Fruit fly (Drosophila melanogaster) whole organism, embryonic: ENCODE results near the gene CG14439.

Experiments used
- Adf1 ChIP-seq: fragments of 200-800 bp; sonication (Bioruptor generic); IDR thresholded peaks from 2 replicates; pipeline ENCODE4 v1.3.6; 2022; ENCODE audit warnings: missing biosample characterization, missing genetic modification characterization
- Atf6 ChIP-seq: fragments of 200-800 bp; sonication (Bioruptor generic); IDR thresholded peaks from 2 replicates; pipeline ENCODE4 v1.3.6; 2022; ENCODE audit warnings: missing biosample characterization, missing genetic modification characterization
- B-H2 ChIP-seq: fragments of 200-800 bp; sonication (Bioruptor generic); optimal IDR thresholded peaks from 2 replicates; lab custom pipeline; 2018; ENCODE audit warnings: missing biosample characterization, mild to moderate bottlenecking, missing genetic modification characterization
- BEAF-32 ChIP-seq: fragments of 200-800 bp; sonication (Bioruptor generic); optimal IDR thresholded peaks from 3 replicates; lab custom pipeline; 2017; ENCODE audit warnings: missing biosample characterization, missing genetic modification characterization, mild to moderate bottlenecking, moderate library complexity, missing genetic modification reagents
- CG12299 ChIP-seq: fragments of 200-800 bp; sonication (Bioruptor generic); optimal IDR thresholded peaks from 2 replicates; lab custom pipeline; 2018; ENCODE audit warnings: missing biosample characterization, mild to moderate bottlenecking, missing genetic modification characterization
- CG1233 ChIP-seq: fragments of 200-800 bp; sonication (Bioruptor generic); optimal IDR thresholded peaks from 4 replicates; lab custom pipeline; 2018; ENCODE audit warnings: missing biosample characterization, mild to moderate bottlenecking, missing genetic modification characterization
- CG13775 ChIP-seq: fragments of 200-800 bp; sonication (Bioruptor generic); optimal IDR thresholded peaks from 3 replicates; lab custom pipeline; 2017; ENCODE audit warnings: missing biosample characterization, mild to moderate bottlenecking, missing genetic modification characterization
- CG14050 ChIP-seq: fragments of 200-800 bp; sonication (Bioruptor generic); IDR thresholded peaks from 3 replicates; pipeline ENCODE4 v1.3.6; 2022; ENCODE audit warnings: missing biosample characterization, missing genetic modification characterization
- CG14667 ChIP-seq: fragments of 200-800 bp; sonication (Bioruptor generic); IDR thresholded peaks from 2 replicates; pipeline ENCODE4 v1.3.6; 2022; ENCODE audit warnings: missing biosample characterization, missing genetic modification characterization
- CG14710 ChIP-seq: fragments of 200-800 bp; sonication (Bioruptor generic); optimal IDR thresholded peaks from 3 replicates; lab custom pipeline; 2019; ENCODE audit warnings: missing biosample characterization, mild to moderate bottlenecking, missing genetic modification characterization, moderate library complexity
- CG15073 ChIP-seq: fragments of 200-800 bp; sonication (Bioruptor generic); optimal IDR thresholded peaks from 2 replicates; lab custom pipeline; 2016; ENCODE audit warnings: missing biosample characterization, missing genetic modification characterization
- CG15479 ChIP-seq: fragments of 200-800 bp; sonication (Bioruptor generic); optimal IDR thresholded peaks from 3 replicates; lab custom pipeline; 2019; ENCODE audit warnings: missing biosample characterization, mild to moderate bottlenecking, missing genetic modification characterization, moderate library complexity
- CG1603 ChIP-seq: fragments of 200-800 bp; sonication (Bioruptor generic); optimal IDR thresholded peaks from 2 replicates; lab custom pipeline; 2019; ENCODE audit warnings: missing biosample characterization, mild to moderate bottlenecking, missing genetic modification characterization, moderate library complexity
- CG16863 ChIP-seq: fragments of 200-800 bp; sonication (Bioruptor generic); optimal IDR thresholded peaks from 3 replicates; lab custom pipeline; 2016; ENCODE audit warnings: missing biosample characterization, missing genetic modification characterization
- CG17186 ChIP-seq: fragments of 200-800 bp; sonication (Bioruptor generic); optimal IDR thresholded peaks from 3 replicates; lab custom pipeline; 2017; ENCODE audit warnings: missing biosample characterization, missing genetic modification reagents, missing genetic modification characterization
- CG17612 ChIP-seq: fragments of 200-800 bp; sonication (Bioruptor generic); IDR thresholded peaks from 2 replicates; pipeline ENCODE4 v1.3.6; 2022; ENCODE audit warnings: missing biosample characterization, missing genetic modification characterization
- CG18011 ChIP-seq: fragments of 200-800 bp; sonication (Bioruptor generic); optimal IDR thresholded peaks from 2 replicates; lab custom pipeline; 2017; ENCODE audit warnings: missing biosample characterization, missing genetic modification characterization, mild to moderate bottlenecking, moderate library complexity, missing genotype
- CG3995 ChIP-seq: fragments of 200-800 bp; sonication (Bioruptor generic); optimal IDR thresholded peaks from 3 replicates; lab custom pipeline; 2016; ENCODE audit warnings: missing biosample characterization, missing genetic modification characterization
- CG4730 ChIP-seq: fragments of 200-800 bp; sonication (Bioruptor generic); IDR thresholded peaks from 2 replicates; pipeline ENCODE4 v1.3.6; 2022; ENCODE audit warnings: missing biosample characterization, missing genetic modification characterization
- CG7839 ChIP-seq: fragments of 200-800 bp; sonication (Bioruptor generic); optimal IDR thresholded peaks from 3 replicates; lab custom pipeline; 2018; ENCODE audit warnings: missing biosample characterization, mild to moderate bottlenecking, missing genetic modification characterization, moderate library complexity
- CG8478 ChIP-seq: fragments of >200 bp; optimal IDR thresholded peaks from 2 replicates; lab custom pipeline; 2018
- CG9437 ChIP-seq: fragments of 200-800 bp; sonication (Bioruptor generic); optimal IDR thresholded peaks from 2 replicates; lab custom pipeline; 2018; ENCODE audit warnings: missing biosample characterization, mild to moderate bottlenecking, missing genetic modification characterization
- Chrac-16 ChIP-seq: fragments of 200-800 bp; sonication (Bioruptor generic); optimal IDR thresholded peaks from 3 replicates; lab custom pipeline; 2016; ENCODE audit warnings: missing biosample characterization, missing genetic modification characterization
- Dp ChIP-seq: fragments of 200-800 bp; sonication (Bioruptor generic); optimal IDR thresholded peaks from 2 replicates; lab custom pipeline; 2018; ENCODE audit warnings: missing biosample characterization, mild to moderate bottlenecking, missing genetic modification characterization, moderate library complexity
- Dref ChIP-seq: fragments of 200-800 bp; sonication (Bioruptor generic); IDR thresholded peaks from 2 replicates; pipeline ENCODE4 v1.3.6; 2022; ENCODE audit warnings: missing biosample characterization, missing genetic modification characterization
- HLH3B ChIP-seq: fragments of 200-800 bp; sonication (Bioruptor generic); IDR thresholded peaks from 2 replicates; pipeline ENCODE4 v1.3.6; 2022; ENCODE audit warnings: missing biosample characterization, missing genetic modification characterization
- Hey ChIP-seq: fragments of 200-800 bp; sonication (Bioruptor generic); optimal IDR thresholded peaks from 3 replicates; lab custom pipeline; 2018; ENCODE audit warnings: missing biosample characterization, mild to moderate bottlenecking, missing genetic modification characterization
- Mes4 ChIP-seq: fragments of 200-800 bp; sonication (Bioruptor generic); optimal IDR thresholded peaks from 2 replicates; lab custom pipeline; 2016; ENCODE audit warnings: missing biosample characterization, missing genetic modification characterization
- Neu2 ChIP-seq: fragments of 200-800 bp; sonication (Bioruptor generic); optimal IDR thresholded peaks from 3 replicates; lab custom pipeline; 2016; ENCODE audit warnings: missing biosample characterization, missing genetic modification characterization, borderline replicate concordance
- Nf-YA ChIP-seq: fragments of 200-800 bp; sonication (Bioruptor generic); IDR thresholded peaks from 2 replicates; pipeline ENCODE4 v1.3.6; 2022; ENCODE audit warnings: missing biosample characterization, missing genetic modification characterization
- Nf-YB ChIP-seq: fragments of 200-800 bp; sonication (Bioruptor generic); optimal IDR thresholded peaks from 3 replicates; lab custom pipeline; 2019; ENCODE audit warnings: missing biosample characterization, mild to moderate bottlenecking, missing genetic modification characterization, moderate library complexity
- PHDP ChIP-seq: fragments of 200-800 bp; sonication (Bioruptor generic); optimal IDR thresholded peaks from 3 replicates; lab custom pipeline; 2018; ENCODE audit warnings: missing biosample characterization, mild to moderate bottlenecking, missing genetic modification characterization, moderate library complexity
- Scr ChIP-seq: fragments of 200-800 bp; sonication (Bioruptor generic); IDR thresholded peaks from 2 replicates; pipeline ENCODE4 v1.3.6; 2022; ENCODE audit warnings: missing biosample characterization, missing genetic modification characterization; ENCODE audit not compliant: partially characterized antibody
- Sin3A ChIP-seq: fragments of >200 bp; optimal IDR thresholded peaks from 2 replicates; lab custom pipeline; 2018
- Stat92E ChIP-seq, 3 experiments: fragments of >200 bp in 2 of 3; fragments of 200-800 bp in 1 of 3; sonication (Bioruptor generic) in 1 of 3; optimal IDR thresholded peaks; 2 replicates each; lab custom pipeline; 2017 to 2019; ENCODE audit warnings: missing biosample characterization in 3 of 3, missing genetic modification characterization in 3 of 3, mild to moderate bottlenecking in 1 of 3, moderate library complexity in 1 of 3
- bbx ChIP-seq: fragments of 200-800 bp; sonication (Bioruptor generic); IDR thresholded peaks from 2 replicates; pipeline ENCODE4 v1.3.6; 2022; ENCODE audit warnings: missing biosample characterization, missing genetic modification characterization; ENCODE audit not compliant: partially characterized antibody
- da ChIP-seq: fragments of 200-800 bp; sonication (Bioruptor generic); optimal IDR thresholded peaks from 2 replicates; lab custom pipeline; 2016; ENCODE audit warnings: missing biosample characterization, missing genetic modification characterization
- danr ChIP-seq: fragments of 200-800 bp; sonication (Bioruptor generic); IDR thresholded peaks from 2 replicates; pipeline ENCODE4 v1.3.6; 2022; ENCODE audit warnings: missing biosample characterization, missing genetic modification characterization
- fd3F ChIP-seq: fragments of 200-800 bp; sonication (Bioruptor generic); optimal IDR thresholded peaks from 2 replicates; lab custom pipeline; 2018; ENCODE audit warnings: missing biosample characterization, mild to moderate bottlenecking, missing genetic modification characterization, moderate library complexity
- hbn ChIP-seq: fragments of 200-800 bp; sonication (Bioruptor generic); IDR thresholded peaks from 2 replicates; pipeline ENCODE4 v1.3.6; 2022; ENCODE audit warnings: missing biosample characterization, missing genetic modification characterization; ENCODE audit not compliant: partially characterized antibody
- mld ChIP-seq: fragments of 200-800 bp; sonication (Bioruptor generic); IDR thresholded peaks from 3 replicates; pipeline ENCODE4 v1.3.6; 2022; ENCODE audit warnings: missing biosample characterization, missing genetic modification characterization; ENCODE audit not compliant: partially characterized antibody
- odd ChIP-seq: fragments of 200-800 bp; sonication (Bioruptor generic); optimal IDR thresholded peaks from 2 replicates; lab custom pipeline; 2017; ENCODE audit warnings: missing biosample characterization, mild to moderate bottlenecking, missing genetic modification characterization
- pan ChIP-seq, 4 experiments: fragments of >200 bp in 3 of 4; fragments of 200-800 bp in 1 of 4; sonication (Bioruptor generic) in 1 of 4; optimal IDR thresholded peaks in 3 of 4; IDR thresholded peaks in 1 of 4; 2 replicates each; pipeline versions ENCODE4 v1.3.6 to Lab custom; 2017 to 2022; ENCODE audit warnings: missing biosample characterization in 2 of 4, missing genetic modification characterization in 2 of 4, mixed read lengths in 1 of 4
- prd ChIP-seq, 3 experiments: fragments of >200 bp in 2 of 3; fragments of 200-800 bp in 1 of 3; sonication (Bioruptor generic) in 1 of 3; optimal IDR thresholded peaks in 2 of 3; IDR thresholded peaks in 1 of 3; 2 replicates in 2 of 3; 3 replicates in 1 of 3; pipeline versions ENCODE4 v1.3.6 to Lab custom; 2017 to 2022; ENCODE audit warnings: missing biosample characterization in 1 of 3, missing genetic modification characterization in 1 of 3
- row ChIP-seq: fragments of 200-800 bp; sonication (Bioruptor generic); IDR thresholded peaks from 3 replicates; pipeline ENCODE4 v1.3.6; 2022; ENCODE audit warnings: missing biosample characterization, missing genetic modification characterization
- seq ChIP-seq: fragments of 200-800 bp; sonication (Bioruptor generic); IDR thresholded peaks from 2 replicates; pipeline ENCODE4 v1.3.6; 2022; ENCODE audit warnings: missing biosample characterization, missing genetic modification characterization
- tap ChIP-seq: fragments of 200-800 bp; optimal IDR thresholded peaks from 3 replicates; lab custom pipeline; 2019; ENCODE audit warnings: missing biosample characterization, mild to moderate bottlenecking, missing genetic modification characterization, moderate library complexity

Gene CG14439

DNA sequence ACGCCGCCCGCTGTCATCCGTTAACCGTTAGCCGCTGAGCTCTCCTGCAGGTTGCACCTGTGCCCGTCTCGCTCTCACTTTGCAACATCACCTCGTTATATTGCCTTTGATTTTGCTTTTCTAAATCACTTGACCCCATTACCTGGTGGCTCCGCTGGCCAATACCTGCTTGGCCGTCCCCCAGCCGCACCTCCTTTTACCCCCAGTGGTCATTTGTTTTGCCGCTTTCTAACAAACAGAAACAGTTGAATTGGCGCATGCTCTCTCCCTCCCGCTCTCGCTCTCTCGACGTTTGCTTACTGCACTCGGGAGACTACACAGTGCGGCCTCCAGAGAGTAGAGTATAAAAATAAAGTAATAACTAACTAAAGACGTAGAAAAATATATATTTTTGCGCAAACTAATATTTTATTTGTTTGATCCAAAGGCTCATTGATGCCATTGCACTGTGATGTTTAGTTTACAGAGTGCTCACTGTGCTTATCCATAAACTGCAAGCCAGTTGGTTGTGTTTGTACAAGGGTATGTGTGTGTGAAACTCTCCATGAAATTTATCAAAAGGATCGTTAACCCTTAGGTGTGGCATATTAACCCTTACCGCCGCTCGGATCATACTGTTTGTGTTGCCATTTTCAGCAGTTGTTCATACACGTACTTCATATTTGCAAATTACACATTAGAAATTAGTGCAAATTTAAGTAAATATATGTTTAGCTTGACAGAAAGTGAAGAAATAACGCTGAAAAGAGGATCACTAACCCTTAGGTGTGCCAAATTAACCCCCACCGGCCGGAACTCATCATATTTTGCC lies 57.3 kb downstream of the CG14439 start (continued):
- TF ChIP-seq tap (tag; lab: Kevin White, UChicago) (no peak), mld (no peak), CG1233 (GFP tag; lab: Kevin White, UChicago) (peak; percentile 46), da (GFP tag; lab: Kevin White, UChicago) (peak; percentile 5), Dref (0 out of 2 replicates have a peak, but pooled peaks have one; percentile 16), seq (GFP tag; lab: Robert Waterston, UW) (peak; percentile 89), odd (GFP tag; lab: Kevin White, UChicago) (no peak), danr (GFP tag; lab: Robert Waterston, UW) (0 out of 2 replicates have a peak, but pooled peaks have one; percentile 47), CG7839 (tag; lab: Kevin White, UChicago) (no peak), CG16863 (GFP tag; lab: Kevin White, UChicago) (peak; percentile 66), CG1603 (peak; percentile 91), CG17186 (GFP tag; lab: Kevin White, UChicago) (peak; percentile 16), Neu2 (GFP tag; lab: Kevin White, UChicago) (no peak), bbx (GFP tag; lab: Robert Waterston, UW) (no peak; the same call in 1 of the 2 replicates), PHDP (tag; lab: Kevin White, UChicago) (peak; percentile 69), Stat92E (GFP tag; optimal IDR thresholded peaks at IDR 0.05; lab: Kevin White, UChicago) (no peak), CG9437 (GFP tag; lab: Kevin White, UChicago) (peak; percentile 63), CG3995 (peak; percentile 23), Nf-YB (GFP tag; lab: Kevin White, UChicago) (peak; percentile 36), BEAF-32 (GFP tag; lab: Kevin White, UChicago) (no peak), CG15073 (no peak), B-H2 (GFP tag; lab: Kevin White, UChicago) (peak; percentile 37), CG14710 (tag; lab: Kevin White, UChicago) (peak; percentile 44), Nf-YA (GFP tag; lab: Robert Waterston, UW) (peak; percentile 79), prd (optimal IDR thresholded peaks at IDR 0.05; lab: Kevin White, UChicago) (no peak), prd (GFP tag; IDR thresholded peaks at IDR 0.05; lab: Robert Waterston, UW) (peak; percentile 93), Chrac-16 (peak; percentile 77), fd3F (GFP tag; lab: Kevin White, UChicago) (peak; percentile 18), Adf1 (GFP tag; lab: Robert Waterston, UW) (peak; percentile 46; the same call in 1 of the 2 replicates), CG13775 (peak; percentile 59), Hey (tag; lab: Kevin White, UChicago) (no peak), CG14050 (GFP tag; lab: Robert Waterston, UW) (peak; percentile 84), CG12299 (tag; lab: Kevin White, UChicago) (peak; percentile 41), Dp (GFP tag; lab: Kevin White, UChicago) (no peak), CG14667 (peak; percentile 84), CG8478 (lab: Kevin White, UChicago) (peak; percentile 7), CG15479 (GFP tag; lab: Kevin White, UChicago) (peak; percentile 29), Sin3A (lab: Kevin White, UChicago) (no peak), hbn (no peak), CG18011 (GFP tag; lab: Kevin White, UChicago) (peak; percentile 20), Scr (GFP tag; lab: Robert Waterston, UW) (0 out of 2 replicates have a peak, but pooled peaks have one; percentile 8), Atf6 (peak; percentile 69; the same call in 1 of the 2 replicates), HLH3B (GFP tag; lab: Robert Waterston, UW) (peak; percentile 91), row (GFP tag; lab: Robert Waterston, UW) (peak; percentile 91), CG17612 (GFP tag; lab: Robert Waterston, UW) (peak; percentile 40; the same call in 1 of the 2 replicates), pan (optimal IDR thresholded peaks at IDR 0.05; lab: Kevin White, UChicago) (no peak), pan (GFP tag; optimal IDR thresholded peaks at IDR 0.05 in 1 of 2, IDR thresholded peaks at IDR 0.05 in 1 of 2) (peak in 1 of 2 experiments; percentile 94), CG4730 (peak; percentile 85), Mes4 (GFP tag; lab: Kevin White, UChicago) (peak; percentile 64)
